Worm (Caenorhabditis elegans) whole organism, L4 larva: Measurements from ENCODE around the gene egl-17.
A peak's percentile ranks its signal among the peaks of the same experiment; 100 is the strongest.

ENCODE experiments used
- D1046.2 ChIP-seq: fragments of 200-800 bp; sonication (Bioruptor generic); IDR thresholded peaks from 2 replicates; pipeline ENCODE4 v1.3.6; 2022; ENCODE audit warnings: missing genetic modification characterization, missing compliant biosample characterization
- F26F4.8 ChIP-seq: fragments of 200-800 bp; sonication (Bioruptor generic); conservative IDR thresholded peaks from 2 replicates; pipeline ENCODE4 v1.3.6; 2022; ENCODE audit warnings: missing genetic modification characterization, missing compliant biosample characterization
- F37D6.2 ChIP-seq: sonication (generic microtip); optimal IDR thresholded peaks from 2 replicates; lab custom pipeline; 2016; ENCODE audit warnings: mild to moderate bottlenecking, missing genetic modification characterization, missing compliant biosample characterization
- T20F7.1 ChIP-seq: fragments of 200-800 bp; sonication (Bioruptor generic); optimal IDR thresholded peaks from 2 replicates; lab custom pipeline; 2018; ENCODE audit warnings: mild to moderate bottlenecking, missing genetic modification characterization, missing compliant biosample characterization
- Y48G9A.11 ChIP-seq: fragments of 200-800 bp; sonication (Bioruptor generic); IDR thresholded peaks from 2 replicates; pipeline ENCODE4 v1.3.6; 2022; ENCODE audit warnings: missing genetic modification reagents, missing genetic modification characterization, missing compliant biosample characterization
- Y5F2A.4 ChIP-seq: fragments of 200-800 bp; sonication (Bioruptor generic); optimal IDR thresholded peaks from 2 replicates; lab custom pipeline; 2018; ENCODE audit warnings: mild to moderate bottlenecking, missing genetic modification characterization, missing compliant biosample characterization
- Y75B8A.6 ChIP-seq: fragments of 200-800 bp; sonication (Bioruptor generic); IDR thresholded peaks from 2 replicates; pipeline ENCODE4 v1.3.6; 2022; ENCODE audit warnings: missing genetic modification reagents, missing genetic modification characterization, missing compliant biosample characterization
- aha-1 ChIP-seq: fragments of 150-350 bp; peaks from one replicate; lab custom pipeline; 2014; ENCODE audit warnings: missing biosample characterization, missing genetic modification characterization
- attf-4 ChIP-seq: sonication (generic microtip); optimal IDR thresholded peaks from 3 replicates; lab custom pipeline; 2017; ENCODE audit warnings: missing biosample characterization, missing genetic modification characterization
- ceh-28 ChIP-seq: fragments of 150-350 bp; optimal IDR thresholded peaks from 2 replicates; lab custom pipeline; 2014; ENCODE audit warnings: missing biosample characterization, missing genetic modification reagents, missing genetic modification characterization
- ceh-32 ChIP-seq: sonication (generic microtip); optimal IDR thresholded peaks from 2 replicates; lab custom pipeline; 2016; ENCODE audit warnings: mild to moderate bottlenecking, missing genetic modification characterization, missing compliant biosample characterization; ENCODE audit not compliant: poor library complexity
- ctbp-1 ChIP-seq: fragments of 200-800 bp; sonication (Bioruptor generic); IDR thresholded peaks from 2 replicates; pipeline ENCODE4 v1.3.6; 2022; ENCODE audit warnings: missing genetic modification reagents, missing genetic modification characterization, missing compliant biosample characterization
- daf-8 ChIP-seq: fragments of 200-800 bp; sonication (Bioruptor generic); IDR thresholded peaks from 2 replicates; pipeline ENCODE4 v1.3.6; 2022; ENCODE audit warnings: missing genetic modification characterization, missing compliant biosample characterization
- dmd-6 ChIP-seq: fragments of 200-800 bp; sonication (Bioruptor generic); IDR thresholded peaks from 2 replicates; pipeline ENCODE4 v1.3.6; 2022; ENCODE audit warnings: missing genetic modification reagents, missing genetic modification characterization, missing compliant biosample characterization
- dmd-8 ChIP-seq: fragments of 200-800 bp; sonication (Bioruptor generic); IDR thresholded peaks from 2 replicates; pipeline ENCODE4 v1.3.6; 2022; ENCODE audit warnings: missing genetic modification characterization, missing compliant biosample characterization
- dve-1 ChIP-seq: sonication (generic microtip); optimal IDR thresholded peaks from 2 replicates; lab custom pipeline; 2017; ENCODE audit warnings: antibody characterized with exemption, mild to moderate bottlenecking, missing genetic modification characterization, missing compliant biosample characterization; ENCODE audit not compliant: insufficient read depth
- gei-8 ChIP-seq: fragments of 200-800 bp; sonication (Bioruptor generic); optimal IDR thresholded peaks from 2 replicates; lab custom pipeline; 2018; ENCODE audit warnings: mild to moderate bottlenecking, missing genetic modification characterization, missing compliant biosample characterization
- lim-7 ChIP-seq: fragments of 200-800 bp; sonication (Bioruptor generic); IDR thresholded peaks from 2 replicates; pipeline ENCODE4 v1.3.6; 2022; ENCODE audit warnings: missing genetic modification characterization, missing compliant biosample characterization
- lin-1 ChIP-seq: fragments of 200-800 bp; sonication (Bioruptor generic); IDR thresholded peaks from 2 replicates; pipeline ENCODE4 v1.3.6; 2022; ENCODE audit warnings: missing genetic modification reagents, missing genetic modification characterization, missing compliant biosample characterization
- lin-15B ChIP-seq: fragments of 150-350 bp; sonication (generic microtip); optimal IDR thresholded peaks from 3 replicates; lab custom pipeline; 2014; ENCODE audit warnings: missing biosample characterization, missing genetic modification characterization
- lin-38 ChIP-seq: fragments of 200-800 bp; sonication (Bioruptor generic); IDR thresholded peaks from 2 replicates; pipeline ENCODE4 v1.3.6; 2022; ENCODE audit warnings: missing genetic modification reagents, missing genetic modification characterization, missing compliant biosample characterization
- mdl-1 ChIP-seq, 2 experiments: fragments of 150-350 bp in 1 of 2; sonication (generic microtip) in 1 of 2; optimal IDR thresholded peaks; 2 replicates each; lab custom pipeline; 2014 to 2017; ENCODE audit warnings: missing biosample characterization in 2 of 2, missing genetic modification characterization in 2 of 2
- mdt-29 ChIP-seq: fragments of 200-800 bp; sonication (Bioruptor generic); IDR thresholded peaks from 2 replicates; pipeline ENCODE4 v1.3.6; 2022; ENCODE audit warnings: missing genetic modification reagents, missing genetic modification characterization, missing compliant biosample characterization
- mxl-3 ChIP-seq: fragments of 200-800 bp; sonication (Bioruptor generic); optimal IDR thresholded peaks from 2 replicates; lab custom pipeline; 2018; ENCODE audit warnings: mild to moderate bottlenecking, missing genetic modification characterization, missing compliant biosample characterization
- nhr-11 ChIP-seq: fragments of 150-350 bp; optimal IDR thresholded peaks from 2 replicates; lab custom pipeline; 2014; ENCODE audit warnings: missing biosample characterization, missing genetic modification characterization
- nhr-25 ChIP-seq: sonication (generic microtip); optimal IDR thresholded peaks from 2 replicates; lab custom pipeline; 2017; ENCODE audit warnings: missing genetic modification characterization, mild to moderate bottlenecking, missing compliant biosample characterization, antibody characterized with exemption, moderate library complexity, borderline replicate concordance; ENCODE audit not compliant: insufficient read depth
- nhr-28 ChIP-seq: fragments of 150-350 bp; optimal IDR thresholded peaks from 2 replicates; lab custom pipeline; 2014; ENCODE audit warnings: missing biosample characterization, missing genetic modification characterization
- nhr-41 ChIP-seq: fragments of 200-800 bp; sonication (Bioruptor generic); IDR thresholded peaks from 2 replicates; pipeline ENCODE4 v1.3.6; 2022; ENCODE audit warnings: missing genetic modification reagents, missing genetic modification characterization, missing compliant biosample characterization
- nhr-42 ChIP-seq: fragments of 200-800 bp; sonication (Bioruptor generic); IDR thresholded peaks from 2 replicates; pipeline ENCODE4 v1.3.6; 2022; ENCODE audit warnings: missing genetic modification characterization, missing compliant biosample characterization
- nhr-48 ChIP-seq: sonication (generic microtip); optimal IDR thresholded peaks from 2 replicates; lab custom pipeline; 2016; ENCODE audit warnings: mild to moderate bottlenecking, missing genetic modification characterization, missing compliant biosample characterization
- nhr-6 ChIP-seq: fragments of 150-350 bp; optimal IDR thresholded peaks from 2 replicates; lab custom pipeline; 2014; ENCODE audit warnings: missing biosample characterization, missing genetic modification characterization
- pqm-1 ChIP-seq: sonication (generic microtip); optimal IDR thresholded peaks from 2 replicates; lab custom pipeline; 2017; ENCODE audit warnings: missing biosample characterization, missing genetic modification characterization
- set-16 ChIP-seq: fragments of 200-800 bp; sonication (Bioruptor generic); IDR thresholded peaks from 2 replicates; pipeline ENCODE4 v1.3.6; 2022; ENCODE audit warnings: missing genetic modification reagents, missing genetic modification characterization, missing compliant biosample characterization
- snpc-4 ChIP-seq: fragments of 150-350 bp; optimal IDR thresholded peaks from 2 replicates; lab custom pipeline; 2014; ENCODE audit warnings: missing biosample characterization, missing genetic modification characterization
- tag-97 ChIP-seq: fragments of 200-800 bp; sonication (Bioruptor generic); IDR thresholded peaks from 2 replicates; pipeline ENCODE4 v1.3.6; 2022; ENCODE audit warnings: missing genetic modification characterization, missing compliant biosample characterization
- zag-1 ChIP-seq: fragments of 150-350 bp; optimal IDR thresholded peaks from 2 replicates; lab custom pipeline; 2014; ENCODE audit warnings: missing biosample characterization, missing genetic modification characterization
- zip-11 ChIP-seq: fragments of 200-800 bp; sonication (Bioruptor generic); IDR thresholded peaks from 2 replicates; pipeline ENCODE4 v1.3.6; 2022; ENCODE audit warnings: missing genetic modification characterization, missing compliant biosample characterization

egl-17 gene

ce11 chrX:459316-459715 is 30.2 kb upstream of the egl-17 start:
- TF ChIP-seq nhr-48 (tag; lab: Kevin White, UChicago) (no peak), gei-8 (GFP tag; lab: Kevin White, UChicago) (no peak), nhr-6 (tag; lab: Kevin White, UChicago) (no peak), dve-1 (no peak), ceh-28 (no peak), lin-1 (no peak)

- TF ChIP-seq mdl-1 (tag; optimal IDR thresholded peaks at IDR 0.05; lab: Kevin White, UChicago) (peak in 1 of 2 experiments; percentile 11), pqm-1 (tag; lab: Kevin White, UChicago) (no peak), T20F7.1 (GFP tag; lab: Kevin White, UChicago) (no peak), F37D6.2 (tag; lab: Kevin White, UChicago) (no peak), ceh-32 (tag; lab: Kevin White, UChicago) (no peak), daf-8 (GFP tag; lab: Robert Waterston, UW) (no peak), zip-11 (no peak), ceh-28 (no peak), tag-97 (no peak), snpc-4 (no peak), zag-1 (tag; lab: Kevin White, UChicago) (no peak), nhr-41 (GFP tag; lab: Robert Waterston, UW) (no peak), lin-38 (no peak), D1046.2 (no peak), aha-1 (tag; lab: Kevin White, UChicago) (no peak), dve-1 (no peak), Y48G9A.11 (GFP tag; lab: Robert Waterston, UW) (no peak), Y5F2A.4 (no peak), lim-7 (GFP tag; lab: Robert Waterston, UW) (no peak), mxl-3 (peak; percentile 50), dmd-6 (GFP tag; lab: Robert Waterston, UW) (no peak), nhr-28 (peak; percentile 21), nhr-25 (tag; lab: Kevin White, UChicago) (no peak), attf-4 (no peak)
- TF ChIP-seq, all 104 proteins: peak for 3
Measured at ce11 chrX:460351-460750, 29.1 kb upstream of the egl-17 start, which contains the start of gene aagr-4. Gene aagr-4 (plus strand): TSS chrX:460651.

ce11 chrX:461623-462022 is 27.9 kb upstream of the egl-17 start:
- TF ChIP-seq nhr-42: 0 out of 2 replicates have a peak, but pooled peaks have one; percentile 8
- TF ChIP-seq lin-15B (tag; lab: Kevin White, UChicago): no peak
- TF ChIP-seq nhr-11 (tag; lab: Kevin White, UChicago): no peak
- 0 out of 2 replicates have a peak, but pooled peaks have one; percentile 28 for TF ChIP-seq mdt-29 (GFP tag; lab: Robert Waterston, UW)
- peak; percentile 94 for TF ChIP-seq set-16 (GFP tag; lab: Robert Waterston, UW)
- 0 out of 2 replicates have a peak, but pooled peaks have one; percentile 62 for TF ChIP-seq dmd-8 (GFP tag; lab: Robert Waterston, UW)

- TF ChIP-seq nhr-42 (peak; percentile 63; the same call in 1 of the 2 replicates), D1046.2 (0 out of 2 replicates have a peak, but pooled peaks have one; percentile 43), ctbp-1 (GFP tag; lab: Robert Waterston, UW) (0 out of 2 replicates have a peak, but pooled peaks have one; percentile 39), Y75B8A.6 (GFP tag; lab: Robert Waterston, UW) (0 out of 2 replicates have a peak, but pooled peaks have one; percentile 37), F26F4.8 (peak; percentile 70; the same call in 1 of the 2 replicates)
- TF ChIP-seq, all 104 proteins: peak for 5; not testable (repeated sequence) for 99
Measured at ce11 chrX:465931-466330, 23.6 kb upstream of the egl-17 start.
